Worm (Caenorhabditis elegans) whole organism, young adult: Measurements from ENCODE around the gene K07D4.5.

Experiments
- C17E4.6 ChIP-seq: fragments of 200-800 bp; sonication (Bioruptor generic); IDR thresholded peaks from 2 replicates; pipeline ENCODE4 v1.3.6; 2022; ENCODE audit warnings: missing genetic modification reagents, missing genetic modification characterization, missing compliant biosample characterization
- F22D6.2 ChIP-seq: sonication (generic microtip); optimal IDR thresholded peaks from 2 replicates; lab custom pipeline; 2016; ENCODE audit warnings: mild to moderate bottlenecking, missing genetic modification characterization, missing compliant biosample characterization
- F37B4.10 ChIP-seq: fragments of 200-800 bp; sonication (Bioruptor generic); IDR thresholded peaks from 2 replicates; pipeline ENCODE4 v1.3.6; 2022; ENCODE audit warnings: missing genetic modification characterization, missing compliant biosample characterization
- F39B2.1 ChIP-seq: fragments of 200-800 bp; sonication (Bioruptor generic); IDR thresholded peaks from 2 replicates; pipeline ENCODE4 v1.3.6; 2022; ENCODE audit warnings: missing genetic modification reagents, missing genetic modification characterization, missing compliant biosample characterization
- F57A8.1 ChIP-seq: fragments of 200-800 bp; sonication (Bioruptor generic); optimal IDR thresholded peaks from 2 replicates; lab custom pipeline; 2018; ENCODE audit warnings: mild to moderate bottlenecking, missing genetic modification characterization, moderate library complexity, missing compliant biosample characterization
- F57C9.4 ChIP-seq: sonication (generic microtip); optimal IDR thresholded peaks from 2 replicates; lab custom pipeline; 2017; ENCODE audit warnings: mild to moderate bottlenecking, missing genetic modification characterization, missing compliant biosample characterization
- T07F8.4 ChIP-seq: sonication (generic microtip); optimal IDR thresholded peaks from 2 replicates; lab custom pipeline; 2016; ENCODE audit warnings: mild to moderate bottlenecking, missing genetic modification characterization, moderate library complexity, missing compliant biosample characterization
- T26A5.8 ChIP-seq: sonication (generic microtip); optimal IDR thresholded peaks from 2 replicates; lab custom pipeline; 2016; ENCODE audit warnings: missing genetic modification characterization, missing compliant biosample characterization
- Y56A3A.18 ChIP-seq: fragments of 200-800 bp; sonication (Bioruptor generic); IDR thresholded peaks from 2 replicates; pipeline ENCODE4 v1.3.6; 2022; ENCODE audit warnings: missing genetic modification reagents, missing genetic modification characterization, missing compliant biosample characterization
- ZK185.1 ChIP-seq: sonication (generic microtip); optimal IDR thresholded peaks from 2 replicates; lab custom pipeline; 2016; ENCODE audit warnings: mild to moderate bottlenecking, missing genetic modification characterization, missing compliant biosample characterization; ENCODE audit not compliant: poor library complexity, severe bottlenecking
- attf-3 ChIP-seq: fragments of 200-800 bp; sonication (Bioruptor generic); conservative IDR thresholded peaks from 2 replicates; pipeline ENCODE4 v1.3.6; 2022; ENCODE audit warnings: missing genetic modification reagents, missing genetic modification characterization, missing compliant biosample characterization
- bed-1 ChIP-seq: fragments of 200-800 bp; sonication (Bioruptor generic); IDR thresholded peaks from 2 replicates; pipeline ENCODE4 v1.3.6; 2022; ENCODE audit warnings: missing genetic modification reagents, missing genetic modification characterization, missing compliant biosample characterization
- ccch-3 ChIP-seq: fragments of 200-800 bp; sonication (Bioruptor generic); optimal IDR thresholded peaks from 2 replicates; lab custom pipeline; 2018; ENCODE audit warnings: mild to moderate bottlenecking, missing genetic modification characterization, missing compliant biosample characterization
- cebp-1 ChIP-seq, 2 experiments: fragments of 200-800 bp in 1 of 2; sonication (Bioruptor generic) in 1 of 2; sonication (generic microtip) in 1 of 2; IDR thresholded peaks in 1 of 2; optimal IDR thresholded peaks in 1 of 2; 2 replicates each; pipeline versions ENCODE4 v1.3.6 to Lab custom; 2017 to 2022; ENCODE audit warnings: missing compliant biosample characterization in 2 of 2, missing genetic modification characterization in 2 of 2, mild to moderate bottlenecking in 1 of 2, missing genetic modification reagents in 1 of 2, moderate library complexity in 1 of 2
- cebp-2 ChIP-seq: fragments of 200-800 bp; sonication (Bioruptor generic); IDR thresholded peaks from 2 replicates; pipeline ENCODE4 v1.3.6; 2022; ENCODE audit warnings: missing genetic modification characterization, missing compliant biosample characterization
- ceh-27 ChIP-seq: fragments of 200-800 bp; sonication (Bioruptor generic); optimal IDR thresholded peaks from 2 replicates; lab custom pipeline; 2018; ENCODE audit warnings: mild to moderate bottlenecking, missing genetic modification characterization, moderate library complexity, missing compliant biosample characterization
- ceh-40 ChIP-seq: fragments of 200-800 bp; sonication (Bioruptor generic); IDR thresholded peaks from 2 replicates; pipeline ENCODE4 v1.3.6; 2022; ENCODE audit warnings: missing genetic modification characterization, missing compliant biosample characterization
- dox-1 ChIP-seq: fragments of 200-800 bp; sonication (Bioruptor generic); IDR thresholded peaks from 2 replicates; pipeline ENCODE4 v1.3.6; 2022; ENCODE audit warnings: missing genetic modification reagents, missing genetic modification characterization, missing compliant biosample characterization
- dpff-1 ChIP-seq: sonication (generic microtip); optimal IDR thresholded peaks from 2 replicates; lab custom pipeline; 2017; ENCODE audit warnings: mild to moderate bottlenecking, missing genetic modification characterization, missing compliant biosample characterization
- egl-18 ChIP-seq: fragments of 200-800 bp; sonication (Bioruptor generic); IDR thresholded peaks from 2 replicates; pipeline ENCODE4 v1.3.6; 2022; ENCODE audit warnings: missing genetic modification reagents, missing genetic modification characterization, missing compliant biosample characterization
- egl-44 ChIP-seq: fragments of 200-800 bp; sonication (Bioruptor generic); IDR thresholded peaks from 2 replicates; pipeline ENCODE4 v1.3.6; 2022; ENCODE audit warnings: missing genetic modification reagents, missing genetic modification characterization, missing compliant biosample characterization
- egrh-3 ChIP-seq: fragments of 200-800 bp; sonication (Bioruptor generic); IDR thresholded peaks from 2 replicates; pipeline ENCODE4 v1.3.6; 2022; ENCODE audit warnings: missing genetic modification reagents, missing genetic modification characterization, missing compliant biosample characterization
- ekl-4 ChIP-seq: fragments of 200-800 bp; sonication (Bioruptor generic); IDR thresholded peaks from 2 replicates; pipeline ENCODE4 v1.3.6; 2022; ENCODE audit warnings: missing genetic modification reagents, missing genetic modification characterization, missing compliant biosample characterization
- gei-17 ChIP-seq: fragments of 200-800 bp; sonication (Bioruptor generic); optimal IDR thresholded peaks from 2 replicates; lab custom pipeline; 2018; ENCODE audit warnings: mild to moderate bottlenecking, missing genetic modification characterization, missing compliant biosample characterization
- him-1 ChIP-seq: sonication (generic microtip); optimal IDR thresholded peaks from 2 replicates; lab custom pipeline; 2016; ENCODE audit warnings: missing genotype, missing genetic modification reagents, missing genetic modification characterization, missing compliant biosample characterization
- hlh-26 ChIP-seq: fragments of 200-800 bp; sonication (Bioruptor generic); conservative IDR thresholded peaks from 2 replicates; pipeline ENCODE4 v1.3.6; 2022; ENCODE audit warnings: missing genetic modification reagents, missing genetic modification characterization, missing compliant biosample characterization
- hsf-1 ChIP-seq: fragments of 200-800 bp; sonication (Bioruptor generic); IDR thresholded peaks from 2 replicates; pipeline ENCODE4 v1.3.6; 2022; ENCODE audit warnings: missing genetic modification reagents, missing genetic modification characterization, missing compliant biosample characterization
- let-526 ChIP-seq: fragments of 200-800 bp; sonication (Bioruptor generic); IDR thresholded peaks from 2 replicates; pipeline ENCODE4 v1.3.6; 2022; ENCODE audit warnings: missing genetic modification reagents, missing genetic modification characterization, missing compliant biosample characterization
- let-607 ChIP-seq, 2 experiments: fragments of 200-800 bp in 1 of 2; sonication (Bioruptor generic) in 1 of 2; sonication (generic microtip) in 1 of 2; optimal IDR thresholded peaks; 2 replicates each; lab custom pipeline; 2016 to 2018; ENCODE audit warnings: mild to moderate bottlenecking in 2 of 2, missing compliant biosample characterization in 2 of 2, missing genetic modification characterization in 2 of 2, moderate library complexity in 2 of 2, missing genotype in 1 of 2
- lin-40 ChIP-seq: sonication (generic microtip); optimal IDR thresholded peaks from 2 replicates; lab custom pipeline; 2016; ENCODE audit warnings: missing genetic modification characterization, mild to moderate bottlenecking, missing compliant biosample characterization, missing genotype, missing genetic modification reagents
- lir-1 ChIP-seq: fragments of 200-800 bp; sonication (Bioruptor generic); conservative IDR thresholded peaks from 2 replicates; pipeline ENCODE4 v1.3.6; 2022; ENCODE audit warnings: missing genetic modification reagents, missing genetic modification characterization, missing compliant biosample characterization
- lsl-1 ChIP-seq: fragments of 200-800 bp; sonication (Bioruptor generic); optimal IDR thresholded peaks from 2 replicates; lab custom pipeline; 2018; ENCODE audit warnings: mild to moderate bottlenecking, missing genetic modification characterization, moderate library complexity, missing compliant biosample characterization
- mel-28 ChIP-seq: sonication (generic microtip); optimal IDR thresholded peaks from 2 replicates; lab custom pipeline; 2016; ENCODE audit warnings: borderline replicate concordance, mild to moderate bottlenecking, missing genetic modification characterization, missing compliant biosample characterization
- nfya-1 ChIP-seq: sonication (generic microtip); optimal IDR thresholded peaks from 2 replicates; lab custom pipeline; 2017; ENCODE audit warnings: antibody characterized with exemption, missing compliant biosample characterization, missing genetic modification characterization, borderline replicate concordance; ENCODE audit not compliant: insufficient read depth
- nhr-90 ChIP-seq: sonication (generic microtip); optimal IDR thresholded peaks from 2 replicates; lab custom pipeline; 2016; ENCODE audit warnings: missing genotype, mild to moderate bottlenecking, missing genetic modification characterization, missing compliant biosample characterization
- pha-4 ChIP-seq: fragments of 150-350 bp; sonication (generic microtip); optimal IDR thresholded peaks from 2 replicates; lab custom pipeline; 2014; ENCODE audit warnings: missing biosample characterization, missing genetic modification reagents, missing genetic modification characterization
- repo-1 ChIP-seq: sonication (generic microtip); optimal IDR thresholded peaks from 2 replicates; lab custom pipeline; 2017; ENCODE audit warnings: mild to moderate bottlenecking, missing genetic modification characterization, missing compliant biosample characterization
- rpc-1 ChIP-seq, 2 experiments: fragments of 150-350 bp in 1 of 2; sonication (generic microtip) in 1 of 2; optimal IDR thresholded peaks; 2 replicates each; lab custom pipeline; 2014 to 2018; ENCODE audit warnings: missing biosample characterization in 1 of 2, missing genetic modification characterization in 1 of 2, missing genetic modification reagents in 1 of 2, missing genotype in 1 of 2
- sdz-38 ChIP-seq: sonication (generic microtip); optimal IDR thresholded peaks from 2 replicates; lab custom pipeline; 2016; ENCODE audit warnings: missing genotype, missing genetic modification characterization, missing compliant biosample characterization
- snpc-1.1 ChIP-seq: sonication (generic microtip); optimal IDR thresholded peaks from 2 replicates; lab custom pipeline; 2017; ENCODE audit warnings: missing genetic modification characterization, mild to moderate bottlenecking, missing compliant biosample characterization, antibody characterized with exemption, moderate library complexity, missing genotype, missing genetic modification reagents; ENCODE audit not compliant: insufficient read depth
- snpc-3.4 ChIP-seq: sonication (generic microtip); optimal IDR thresholded peaks from 2 replicates; lab custom pipeline; 2017; ENCODE audit warnings: missing genetic modification characterization, mild to moderate bottlenecking, missing compliant biosample characterization, antibody characterized with exemption, moderate library complexity, missing genotype, missing genetic modification reagents
- sptf-2 ChIP-seq: fragments of 200-800 bp; sonication (Bioruptor generic); optimal IDR thresholded peaks from 2 replicates; lab custom pipeline; 2018; ENCODE audit warnings: mild to moderate bottlenecking, missing genetic modification characterization, missing compliant biosample characterization
- unc-62 ChIP-seq: fragments of 150-350 bp; optimal IDR thresholded peaks from 2 replicates; lab custom pipeline; 2014; ENCODE audit warnings: missing biosample characterization, missing genetic modification reagents, missing genetic modification characterization
- xnd-1 ChIP-seq: sonication (generic microtip); optimal IDR thresholded peaks from 2 replicates; lab custom pipeline; 2016; ENCODE audit warnings: missing genotype, missing genetic modification reagents, missing genetic modification characterization, missing compliant biosample characterization
- zim-3 ChIP-seq: sonication (generic microtip); optimal IDR thresholded peaks from 2 replicates; lab custom pipeline; 2017; ENCODE audit warnings: mild to moderate bottlenecking, missing genetic modification characterization, moderate library complexity, missing compliant biosample characterization
- ztf-26 ChIP-seq: sonication (generic microtip); optimal IDR thresholded peaks from 2 replicates; lab custom pipeline; 2017; ENCODE audit warnings: missing genetic modification characterization, missing compliant biosample characterization
- ztf-28 ChIP-seq: fragments of 200-800 bp; sonication (Bioruptor generic); IDR thresholded peaks from 2 replicates; pipeline ENCODE4 v1.3.6; 2022; ENCODE audit warnings: missing genetic modification reagents, missing genetic modification characterization, missing compliant biosample characterization

Gene K07D4.5

DNA sequence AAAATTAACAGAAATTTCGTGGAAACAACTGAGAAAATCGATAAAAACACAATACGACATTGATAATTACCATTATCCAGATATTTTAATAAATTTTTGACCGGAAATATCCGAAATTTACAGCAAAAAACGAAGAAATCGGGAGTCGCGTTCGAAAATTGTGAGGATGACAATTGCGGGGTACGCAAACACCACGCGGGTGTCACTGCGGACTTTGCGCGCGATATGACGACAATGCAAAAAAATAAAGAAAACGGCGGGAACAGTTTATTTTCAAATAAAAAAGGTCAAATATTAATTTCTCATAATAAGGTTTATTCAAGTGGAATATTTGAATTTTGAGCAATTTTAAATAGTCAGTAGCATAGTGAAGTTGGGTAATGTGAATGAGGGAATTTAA lies 19.0 kb upstream of the K07D4.5 start, which contains the start of gene rpn-11 (continued):
- TF ChIP-seq unc-62 (GFP tag; lab: Kevin White, UChicago), result no peak
- TF ChIP-seq let-526, result no peak
- peak; percentile 65 for TF ChIP-seq pha-4 (tag; lab: Kevin White, UChicago)
- TF ChIP-seq egl-18 (GFP tag; lab: Robert Waterston, UW), result no peak
- TF ChIP-seq C17E4.6 (GFP tag; lab: Robert Waterston, UW), result no peak
- TF ChIP-seq ceh-27 (GFP tag; lab: Kevin White, UChicago), result peak; percentile 66
- TF ChIP-seq Y56A3A.18, result no peak
- TF ChIP-seq egl-44 (GFP tag; lab: Robert Waterston, UW), result peak; percentile 46; the same call in 1 of the 2 replicates
- no peak for TF ChIP-seq F39B2.1
- TF ChIP-seq F37B4.10, result no peak
- no peak for TF ChIP-seq egrh-3 (GFP tag; lab: Robert Waterston, UW)
- TF ChIP-seq nhr-90 (tag; lab: Kevin White, UChicago), result no peak
- peak; percentile 88 for TF ChIP-seq lin-40 (tag; lab: Kevin White, UChicago)
- peak; percentile 61; the same call in 1 of the 2 replicates for TF ChIP-seq attf-3
- TF ChIP-seq T07F8.4 (tag; lab: Kevin White, UChicago), result no peak
- TF ChIP-seq dpff-1 (tag; lab: Kevin White, UChicago), result no peak
- no peak for TF ChIP-seq F57C9.4 (tag; lab: Kevin White, UChicago)
- peak; percentile 80 for TF ChIP-seq ztf-26 (tag; lab: Kevin White, UChicago)
- TF ChIP-seq sdz-38 (tag; lab: Kevin White, UChicago), result no peak
- no peak for TF ChIP-seq cebp-1 (GFP tag; IDR thresholded peaks at IDR 0.05; lab: Robert Waterston, UW)
- peak; percentile 83 for TF ChIP-seq cebp-1 (tag; optimal IDR thresholded peaks at IDR 0.05; lab: Kevin White, UChicago)
- TF ChIP-seq nfya-1, result no peak
- TF ChIP-seq repo-1 (tag; lab: Kevin White, UChicago), result peak; percentile 40
- no peak for TF ChIP-seq rpc-1 (optimal IDR thresholded peaks at IDR 0.05; lab: Kevin White, UChicago)
- no peak for TF ChIP-seq rpc-1 (tag; optimal IDR thresholded peaks at IDR 0.05; lab: Kevin White, UChicago)
- peak; percentile 77 for TF ChIP-seq lsl-1 (GFP tag; lab: Kevin White, UChicago)
- 0 out of 2 replicates have a peak, but pooled peaks have one; percentile 27 for TF ChIP-seq ztf-28
- peak; percentile 51 for TF ChIP-seq F22D6.2 (tag; lab: Kevin White, UChicago)
- TF ChIP-seq T26A5.8 (tag; lab: Kevin White, UChicago), result no peak
- TF ChIP-seq F57A8.1 (GFP tag; lab: Kevin White, UChicago), result no peak
- no peak for TF ChIP-seq mel-28 (tag; lab: Kevin White, UChicago)
- TF ChIP-seq ccch-3 (GFP tag; lab: Kevin White, UChicago), result no peak
- TF ChIP-seq lir-1 (GFP tag; lab: Robert Waterston, UW), result peak; percentile 71
- no peak for TF ChIP-seq sptf-2 (GFP tag; lab: Kevin White, UChicago)
- no peak for TF ChIP-seq ZK185.1 (tag; lab: Kevin White, UChicago)
- TF ChIP-seq bed-1 (GFP tag; lab: Robert Waterston, UW), result no peak
- no peak for TF ChIP-seq hlh-26 (GFP tag; lab: Robert Waterston, UW)
- no peak for TF ChIP-seq snpc-1.1
- peak; percentile 92 for TF ChIP-seq dox-1
- peak; percentile 56 for TF ChIP-seq xnd-1 (tag; lab: Kevin White, UChicago)
- TF ChIP-seq hsf-1 (GFP tag; lab: Robert Waterston, UW), result peak; percentile 13; the same call in 1 of the 2 replicates
- peak; percentile 60 to 91 for TF ChIP-seq let-607 (tag; optimal IDR thresholded peaks at IDR 0.05; lab: Kevin White, UChicago)
- TF ChIP-seq snpc-3.4 (tag; lab: Kevin White, UChicago), result peak; percentile 10
- no peak for TF ChIP-seq ceh-40 (GFP tag; lab: Robert Waterston, UW)
- TF ChIP-seq ekl-4 (GFP tag; lab: Robert Waterston, UW), result peak; percentile 72
- peak; percentile 17 for TF ChIP-seq gei-17 (GFP tag; lab: Kevin White, UChicago)
- no peak for TF ChIP-seq zim-3
- peak; percentile 29 for TF ChIP-seq him-1 (tag; lab: Kevin White, UChicago)
- no peak for TF ChIP-seq cebp-2 (GFP tag; lab: Robert Waterston, UW)
